Fruit fly (Drosophila melanogaster) whole organism, wandering third instar larva: ENCODE data around the gene CG31600.

ENCODE experiments used
- Dfd ChIP-seq: fragments of >200 bp; optimal IDR thresholded peaks from 2 replicates; lab custom pipeline; 2017; ENCODE audit warnings: missing biosample characterization, missing genetic modification characterization
- Dif ChIP-seq: fragments of 200-275, 200-300 bp; sonication (Bioruptor generic); optimal IDR thresholded peaks from 2 replicates; lab custom pipeline; 2018; ENCODE audit warnings: missing biosample characterization, missing genetic modification characterization; ENCODE audit not compliant: partially characterized antibody
- GATAd ChIP-seq: sonication (Bioruptor generic); optimal IDR thresholded peaks from 2 replicates; lab custom pipeline; 2016; ENCODE audit warnings: missing biosample characterization, missing genetic modification characterization
- Hr83 ChIP-seq: fragments of 200-300 bp; sonication (Bioruptor generic); optimal IDR thresholded peaks from 2 replicates; lab custom pipeline; 2016; ENCODE audit warnings: missing biosample characterization, mild to moderate bottlenecking, missing genetic modification characterization, moderate library complexity; ENCODE audit not compliant: poor library complexity, severe bottlenecking
- Myc ChIP-seq: fragments of >200 bp; optimal IDR thresholded peaks from 2 replicates; lab custom pipeline; 2017
- fru ChIP-seq: fragments of 200-800 bp; sonication (Bioruptor generic); optimal IDR thresholded peaks from 3 replicates; lab custom pipeline; 2016; ENCODE audit warnings: missing biosample characterization, mild to moderate bottlenecking, missing genetic modification characterization
- psq ChIP-seq: fragments of 200-800 bp; sonication (Bioruptor generic); optimal IDR thresholded peaks from 3 replicates; lab custom pipeline; 2017; ENCODE audit warnings: missing biosample characterization, mild to moderate bottlenecking, missing genetic modification characterization, moderate library complexity
- sv ChIP-seq: fragments of 200-800 bp; sonication (Bioruptor generic); optimal IDR thresholded peaks from 3 replicates; lab custom pipeline; 2016; ENCODE audit warnings: missing biosample characterization, missing genetic modification characterization
- usp ChIP-seq: fragments of >200 bp; optimal IDR thresholded peaks from 2 replicates; lab custom pipeline; 2017; ENCODE audit warnings: missing biosample characterization, missing genetic modification characterization

dm6 chr2L:21904183-21904582 lies 11.0 kb downstream of the CG31600 start:
- no peak for TF ChIP-seq Hr83
- no peak for TF ChIP-seq sv
- TF ChIP-seq Dif (GFP tag; lab: Kevin White, UChicago): no peak
- no peak for TF ChIP-seq Dfd (GFP tag; lab: Kevin White, UChicago)
- no peak for TF ChIP-seq fru
- TF ChIP-seq psq (GFP tag; lab: Kevin White, UChicago): no peak
- TF ChIP-seq usp (GFP tag; lab: Kevin White, UChicago): no peak
- TF ChIP-seq GATAd (GFP tag; lab: Kevin White, UChicago): no peak
- no peak for TF ChIP-seq Myc (lab: Kevin White, UChicago)
